Fruit fly (Drosophila melanogaster): ENCODE measurements around the gene CG9682.

CG9682 gene

dm6 chr3R:30240245-30240644 lies 10.5 kb upstream of the CG9682 start:
- no peak for TF ChIP-seq rn (GFP tag; IDR thresholded peaks at IDR 0.05)

- no peak for TF ChIP-seq D1 (tag; optimal IDR thresholded peaks at IDR 0.05)
- TF ChIP-seq Pif1A (GFP tag; optimal IDR thresholded peaks at IDR 0.05) = peak; percentile 76
- TF ChIP-seq fd96Ca (GFP tag; IDR thresholded peaks at IDR 0.05) = peak; percentile 71
- TF ChIP-seq rn (GFP tag; IDR thresholded peaks at IDR 0.05) = no peak
- no peak for TF ChIP-seq CG10348 (GFP tag; IDR thresholded peaks at IDR 0.05)
- TF ChIP-seq CG8301 (tag; optimal IDR thresholded peaks at IDR 0.05) = peak; percentile 79
- TF ChIP-seq gl (tag; optimal IDR thresholded peaks at IDR 0.05) = peak; percentile 90
- TF ChIP-seq EcR (GFP tag; optimal IDR thresholded peaks at IDR 0.05) = peak; percentile 88
- TF ChIP-seq Pif1B (GFP tag; optimal IDR thresholded peaks at IDR 0.05) = peak; percentile 78
- peak; percentile 41 for TF ChIP-seq CG17806 (tag; optimal IDR thresholded peaks at IDR 0.05)
- peak; percentile 80 for TF ChIP-seq CG13204 (GFP tag; optimal IDR thresholded peaks at IDR 0.05)
- TF ChIP-seq CG15710 (tag; optimal IDR thresholded peaks at IDR 0.05) = peak; percentile 22
- TF ChIP-seq CG8159 (tag; optimal IDR thresholded peaks at IDR 0.05) = peak; percentile 36
- TF ChIP-seq CG9948 (tag; optimal IDR thresholded peaks at IDR 0.05) = peak; percentile 19
- TF ChIP-seq CG12605 (GFP tag; IDR thresholded peaks at IDR 0.05) = peak; percentile 85
- TF ChIP-seq Ets98B (GFP tag; IDR thresholded peaks at IDR 0.05) = peak; percentile 81
- TF ChIP-seq CG34367 (tag; optimal IDR thresholded peaks at IDR 0.05) = peak; percentile 46
- TF ChIP-seq Snoo (tag; optimal IDR thresholded peaks at IDR 0.05) = peak; percentile 91
- TF ChIP-seq CG4496 (GFP tag; IDR thresholded peaks at IDR 0.05) = peak; percentile 85
- TF ChIP-seq CG14655 (GFP tag; optimal IDR thresholded peaks at IDR 0.05) = peak; percentile 82
- TF ChIP-seq CG32121 (GFP tag; IDR thresholded peaks at IDR 0.05) = peak; percentile 68
Measured at dm6 chr3R:30243262-30243815, 7.4 kb upstream of the CG9682 start, which contains the start of gene CG9737. CG9737 (minus strand) TSS chr3R:30243312.

- peak; percentile 7 for TF ChIP-seq CG15710 (tag; optimal IDR thresholded peaks at IDR 0.05)
- TF ChIP-seq CG8301 (tag; optimal IDR thresholded peaks at IDR 0.05) = no peak
- TF ChIP-seq CG8159 (tag; optimal IDR thresholded peaks at IDR 0.05) = peak; percentile 13
Measured at dm6 chr3R:30245739-30246589, 4.8 kb upstream of the CG9682 start.

- TF ChIP-seq Pif1B (GFP tag; optimal IDR thresholded peaks at IDR 0.05) (no peak), Pif1A (GFP tag; optimal IDR thresholded peaks at IDR 0.05) (no peak), Snoo (tag; optimal IDR thresholded peaks at IDR 0.05) (no peak), CG15710 (tag; optimal IDR thresholded peaks at IDR 0.05) (no peak), CG4496 (GFP tag; IDR thresholded peaks at IDR 0.05) (no peak), CG13204 (GFP tag; optimal IDR thresholded peaks at IDR 0.05) (no peak), CG9948 (tag; optimal IDR thresholded peaks at IDR 0.05) (no peak), gl (tag; optimal IDR thresholded peaks at IDR 0.05) (no peak), CG8301 (tag; optimal IDR thresholded peaks at IDR 0.05) (no peak), EcR (GFP tag; optimal IDR thresholded peaks at IDR 0.05) (no peak), Ets98B (GFP tag; IDR thresholded peaks at IDR 0.05) (no peak), fd96Ca (GFP tag; IDR thresholded peaks at IDR 0.05) (no peak), CG17806 (tag; optimal IDR thresholded peaks at IDR 0.05) (no peak), CG14655 (GFP tag; optimal IDR thresholded peaks at IDR 0.05) (no peak)
Measured at dm6 chr3R:30246603-30247002, 4.1 kb upstream of the CG9682 start, which contains the start of gene CG9733. CG9733 (minus strand) TSS chr3R:30246703.

- TF ChIP-seq CG8301 (tag; optimal IDR thresholded peaks at IDR 0.05) = no peak
- no peak for TF ChIP-seq CG32121 (GFP tag; IDR thresholded peaks at IDR 0.05)
- no peak for TF ChIP-seq CG10348 (GFP tag; IDR thresholded peaks at IDR 0.05)
- peak; percentile 58 for TF ChIP-seq CG12605 (GFP tag; IDR thresholded peaks at IDR 0.05)
- no peak for TF ChIP-seq CG17806 (tag; optimal IDR thresholded peaks at IDR 0.05)
- no peak for TF ChIP-seq Ets98B (GFP tag; IDR thresholded peaks at IDR 0.05)
- TF ChIP-seq Snoo (tag; optimal IDR thresholded peaks at IDR 0.05) = no peak
- TF ChIP-seq Pif1B (GFP tag; optimal IDR thresholded peaks at IDR 0.05) = no peak
- no peak for TF ChIP-seq CG15710 (tag; optimal IDR thresholded peaks at IDR 0.05)
- TF ChIP-seq Pif1A (GFP tag; optimal IDR thresholded peaks at IDR 0.05) = no peak
- TF ChIP-seq CG4496 (GFP tag; IDR thresholded peaks at IDR 0.05) = peak; percentile 45; the same call in 1 of the 3 replicates
- TF ChIP-seq CG14655 (GFP tag; optimal IDR thresholded peaks at IDR 0.05) = no peak
- TF ChIP-seq CG13204 (GFP tag; optimal IDR thresholded peaks at IDR 0.05) = no peak
Measured at dm6 chr3R:30247802-30248363, 2.8 kb upstream of the CG9682 start.

DNA sequence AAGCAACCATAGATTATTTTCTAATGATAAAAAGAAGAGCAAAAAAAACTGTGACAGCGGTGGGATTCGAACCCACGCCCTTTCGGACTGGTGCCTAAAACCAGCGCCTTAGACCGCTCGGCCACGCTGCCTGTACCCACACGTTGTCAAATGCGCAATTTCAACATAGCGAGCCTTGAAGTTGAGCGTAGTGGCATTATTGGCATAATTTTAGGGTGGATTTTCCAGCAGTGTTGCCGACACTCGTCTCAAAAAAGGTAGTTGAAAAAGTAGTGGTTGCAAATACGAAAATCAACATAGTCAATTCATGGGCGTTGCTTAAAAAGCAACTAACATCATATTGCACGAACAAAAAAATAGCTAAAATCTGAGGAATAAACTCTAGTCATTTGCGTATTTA lies 2.2 kb upstream of the CG9682 start:
- TF ChIP-seq Ets98B (GFP tag; IDR thresholded peaks at IDR 0.05) (peak; percentile 22; the same call in 1 of the 2 replicates), CG12605 (GFP tag; IDR thresholded peaks at IDR 0.05) (0 out of 2 replicates have a peak, but pooled peaks have one; percentile 11), EcR (GFP tag; optimal IDR thresholded peaks at IDR 0.05) (no peak), D1 (tag; optimal IDR thresholded peaks at IDR 0.05) (no peak)

All from whole organism, pupa.